Fruit fly (Drosophila melanogaster): Measurements from ENCODE around the gene CG9777.

CG9777 gene

DNA sequence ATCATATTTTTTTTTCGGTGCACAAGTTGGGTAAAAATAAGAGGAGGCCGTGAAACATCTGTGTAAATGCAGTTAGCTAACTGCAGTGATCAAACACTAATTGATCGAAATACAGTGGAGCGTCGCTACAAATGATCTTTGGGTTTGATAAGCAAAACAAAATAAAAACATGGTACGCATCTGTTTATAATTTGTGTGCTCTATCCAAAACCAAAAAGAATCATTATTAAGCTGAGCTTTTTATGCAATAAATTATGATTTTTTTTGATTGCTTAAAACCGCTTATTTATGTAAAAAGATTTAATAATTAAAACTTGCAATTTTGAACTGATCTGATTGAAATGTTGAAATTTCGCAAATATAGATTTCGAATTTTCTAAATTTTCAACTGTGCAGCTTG, 38.2 kb upstream of the CG9777 start (continued):
- no peak for TF ChIP-seq jumu (GFP tag; optimal IDR thresholded peaks at IDR 0.05)
- TF ChIP-seq shn (GFP tag; optimal IDR thresholded peaks at IDR 0.05), result no peak
- peak; percentile 7 for TF ChIP-seq CG2678 (tag; optimal IDR thresholded peaks at IDR 0.05)
- TF ChIP-seq Deaf1 (tag; optimal IDR thresholded peaks at IDR 0.05), result no peak
- no peak for TF ChIP-seq CG30020 (tag; optimal IDR thresholded peaks at IDR 0.05)
- no peak for TF ChIP-seq bowl (GFP tag; IDR thresholded peaks at IDR 0.05)
- peak in 1 of 2 experiments; percentile 44 for TF ChIP-seq Hr51 (GFP tag; optimal IDR thresholded peaks at IDR 0.05)
- peak; percentile 43 for TF ChIP-seq CG11504 (tag; optimal IDR thresholded peaks at IDR 0.05)

DNA sequence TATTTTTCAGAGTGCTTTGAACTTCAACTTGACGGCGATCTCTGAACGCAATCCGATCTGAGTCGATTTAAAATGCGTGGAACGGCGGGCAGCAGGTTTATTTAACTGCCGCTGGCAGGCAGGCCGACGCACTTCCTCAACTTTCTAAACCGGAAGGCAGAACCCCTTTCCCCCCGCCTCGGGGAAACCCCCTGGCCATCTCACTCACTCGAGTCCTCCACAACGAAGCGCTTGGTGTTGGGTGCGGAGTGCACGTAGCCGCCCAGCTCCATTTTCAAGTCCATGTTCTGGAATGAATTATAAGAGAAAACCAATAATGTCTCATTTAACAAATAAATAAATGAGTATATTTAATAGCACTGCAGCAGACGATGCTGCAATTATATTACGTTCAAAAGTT, 37.8 kb upstream of the CG9777 start:
- TF ChIP-seq HLH4C (GFP tag; IDR thresholded peaks at IDR 0.05; ENCODE audit: partially characterized antibody) (no peak), aop (GFP tag; IDR thresholded peaks at IDR 0.05) (peak; percentile 58; the same call in 1 of the 2 replicates)

DNA sequence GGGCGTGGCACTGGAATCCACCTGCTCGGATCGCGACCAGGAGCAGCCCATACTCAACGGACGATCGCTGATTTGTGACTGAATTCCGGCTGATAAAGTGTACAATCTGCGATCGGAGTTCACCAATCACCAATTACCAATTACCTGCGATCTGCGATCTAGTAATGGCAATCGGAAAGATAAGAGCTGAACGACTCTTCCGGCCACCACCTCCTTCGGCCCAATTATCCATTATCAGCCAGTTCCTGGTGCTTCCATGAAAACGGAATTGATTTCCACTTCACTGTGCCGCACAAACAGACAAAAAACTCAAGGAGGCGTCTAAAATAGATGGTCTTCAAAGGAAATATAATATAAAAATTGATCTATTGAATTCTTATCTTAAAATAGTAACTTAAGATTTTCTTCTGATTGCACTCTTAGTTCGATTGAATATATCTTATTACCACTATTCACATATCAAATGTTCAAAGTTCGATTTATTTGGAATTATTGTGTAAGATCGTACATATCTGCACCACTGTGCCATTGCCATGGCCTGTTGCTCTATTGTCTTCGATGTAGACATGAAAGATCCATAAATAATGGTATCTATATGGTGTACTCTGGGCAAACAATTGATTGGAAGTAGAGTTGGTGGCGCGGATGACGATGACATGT, 32.5 kb upstream of the CG9777 start, which contains the start of gene CG15865:
Gene CG15865, minus strand, starts transcription at position 51 of the 660 bp plus-strand sequence.
- peak; percentile 79 for TF ChIP-seq Ets65A (GFP tag)
- TF ChIP-seq Ptx1 (GFP tag; IDR thresholded peaks at IDR 0.05), result no peak
- TF ChIP-seq gce (GFP tag; IDR thresholded peaks at IDR 0.05), result no peak
- TF ChIP-seq CG3847 (GFP tag; IDR thresholded peaks at IDR 0.05), result no peak
- TF ChIP-seq sens (GFP tag), result peak; percentile 64
- no peak for TF ChIP-seq CG2875 (GFP tag; optimal IDR thresholded peaks at IDR 0.05)
- no peak for TF ChIP-seq nerfin-2 (GFP tag; IDR thresholded peaks at IDR 0.05; ENCODE audit: partially characterized antibody)
- TF ChIP-seq Optix (GFP tag; IDR thresholded peaks at IDR 0.05), result no peak
- no peak for TF ChIP-seq CG43689 (GFP tag; IDR thresholded peaks at IDR 0.05)
- TF ChIP-seq ssp (GFP tag; IDR thresholded peaks at IDR 0.05), result no peak
- no peak for TF ChIP-seq CG11695 (GFP tag; IDR thresholded peaks at IDR 0.05)
- no peak for TF ChIP-seq CG4617 (GFP tag; optimal IDR thresholded peaks at IDR 0.05; ENCODE audit: borderline replicate concordance)
- no peak for TF ChIP-seq CkIIα-i1 (GFP tag; IDR thresholded peaks at IDR 0.05)
- no peak for TF ChIP-seq CG4707 (GFP tag; optimal IDR thresholded peaks at IDR 0.05)
- no peak for TF ChIP-seq al (GFP tag; IDR thresholded peaks at IDR 0.05)
- TF ChIP-seq H15 (GFP tag; IDR thresholded peaks at IDR 0.05), result no peak
- peak; percentile 28 for TF ChIP-seq Med (GFP tag)
- TF ChIP-seq CG13287 (GFP tag; IDR thresholded peaks at IDR 0.05; ENCODE audit: partially characterized antibody), result no peak
- no peak for TF ChIP-seq zfh1 (GFP tag; IDR thresholded peaks at IDR 0.05)
- TF ChIP-seq Atf-2 (GFP tag; optimal IDR thresholded peaks at IDR 0.05), result no peak
- no peak for TF ChIP-seq CG32532 (GFP tag; IDR thresholded peaks at IDR 0.05)
- TF ChIP-seq Hr3 (GFP tag; optimal IDR thresholded peaks at IDR 0.05), result no peak
- TF ChIP-seq phol (tag; optimal IDR thresholded peaks at IDR 0.05), result no peak
- no peak for TF ChIP-seq Sox102F (GFP tag; optimal IDR thresholded peaks at IDR 0.05)
- TF ChIP-seq CG10321 (GFP tag; IDR thresholded peaks at IDR 0.05), result no peak
- TF ChIP-seq tx (GFP tag; optimal IDR thresholded peaks at IDR 0.05), result no peak
- no peak for TF ChIP-seq CG18599 (GFP tag; optimal IDR thresholded peaks at IDR 0.05)
- TF ChIP-seq esg (GFP tag; conservative IDR thresholded peaks at IDR 0.05), result no peak
- TF ChIP-seq exex (tag; optimal IDR thresholded peaks at IDR 0.05), result peak; percentile 0
- TF ChIP-seq NFAT (GFP tag; IDR thresholded peaks at IDR 0.05), result no peak
- TF ChIP-seq bbx (GFP tag; IDR thresholded peaks at IDR 0.05; ENCODE audit: partially characterized antibody), result no peak
